Fruit fly (Drosophila melanogaster) whole organism, embryonic: Measurements from ENCODE around the gene CG42263.
A peak's percentile ranks its signal among the peaks of the same experiment; 100 is the strongest.

Experiments
- ATbp ChIP-seq: fragments of 200-800 bp; sonication (Bioruptor generic); optimal IDR thresholded peaks from 2 replicates; lab custom pipeline; 2017; ENCODE audit warnings: missing biosample characterization, mild to moderate bottlenecking, missing genetic modification characterization, missing genetic modification reagents
- Awh ChIP-seq: fragments of 200-800 bp; sonication (Bioruptor generic); IDR thresholded peaks from 2 replicates; pipeline ENCODE4, ENCODE4 v1.3.6; 2022; ENCODE audit warnings: missing biosample characterization, missing genetic modification characterization
- CG10209 ChIP-seq: fragments of 200-800 bp; sonication (Bioruptor generic); optimal IDR thresholded peaks from 3 replicates; lab custom pipeline; 2017; ENCODE audit warnings: missing biosample characterization, mild to moderate bottlenecking, missing genetic modification characterization, missing genetic modification reagents
- CG10321 ChIP-seq: fragments of 200-800 bp; sonication (Bioruptor generic); IDR thresholded peaks from 2 replicates; pipeline ENCODE4 v1.3.6; 2022; ENCODE audit warnings: missing biosample characterization, missing genetic modification characterization
- CG10462 ChIP-seq: fragments of 200-800 bp; sonication (Bioruptor generic); optimal IDR thresholded peaks from 2 replicates; lab custom pipeline; 2016; ENCODE audit warnings: missing biosample characterization, missing genetic modification characterization
- CG11247 ChIP-seq: fragments of 200-800 bp; sonication (Bioruptor generic); IDR thresholded peaks from 2 replicates; pipeline ENCODE4 v1.3.6; 2022; ENCODE audit warnings: missing biosample characterization, missing genetic modification characterization
- CG11456 ChIP-seq: fragments of 200-800 bp; sonication (Bioruptor generic); IDR thresholded peaks from 3 replicates; pipeline ENCODE4 v1.3.6; 2022; ENCODE audit warnings: missing biosample characterization, missing genetic modification characterization
- CG12236 ChIP-seq: fragments of 200-800 bp; sonication (Bioruptor generic); optimal IDR thresholded peaks from 2 replicates; lab custom pipeline; 2016; ENCODE audit warnings: missing biosample characterization, missing genetic modification characterization
- CG1233 ChIP-seq: fragments of 200-800 bp; sonication (Bioruptor generic); optimal IDR thresholded peaks from 4 replicates; lab custom pipeline; 2018; ENCODE audit warnings: missing biosample characterization, mild to moderate bottlenecking, missing genetic modification characterization
- CG15269 ChIP-seq: fragments of 200-800 bp; sonication (Bioruptor generic); optimal IDR thresholded peaks from 2 replicates; lab custom pipeline; 2018; ENCODE audit warnings: missing biosample characterization, mild to moderate bottlenecking, missing genetic modification characterization, moderate library complexity
- CG1529 ChIP-seq: fragments of 200-800 bp; sonication (Bioruptor generic); optimal IDR thresholded peaks from 3 replicates; lab custom pipeline; 2018; ENCODE audit warnings: missing biosample characterization, missing genetic modification characterization
- CG16815 ChIP-seq: fragments of 200-800 bp; sonication (Bioruptor generic); optimal IDR thresholded peaks from 3 replicates; lab custom pipeline; 2017; ENCODE audit warnings: missing biosample characterization, mild to moderate bottlenecking, missing genetic modification characterization
- CG18011 ChIP-seq: fragments of 200-800 bp; sonication (Bioruptor generic); optimal IDR thresholded peaks from 2 replicates; lab custom pipeline; 2017; ENCODE audit warnings: missing biosample characterization, missing genetic modification characterization, mild to moderate bottlenecking, moderate library complexity, missing genotype
- CG2202 ChIP-seq: fragments of 200-800 bp; sonication (Bioruptor generic); optimal IDR thresholded peaks from 2 replicates; lab custom pipeline; 2018; ENCODE audit warnings: missing biosample characterization, mild to moderate bottlenecking, missing genetic modification characterization
- CG2875 ChIP-seq: fragments of 200-800 bp; sonication (Bioruptor generic); optimal IDR thresholded peaks from 2 replicates; lab custom pipeline; 2017; ENCODE audit warnings: missing biosample characterization, mild to moderate bottlenecking, missing genetic modification characterization, missing genetic modification reagents
- CG30020 ChIP-seq: fragments of 200-800 bp; optimal IDR thresholded peaks from 2 replicates; lab custom pipeline; 2019; ENCODE audit warnings: missing biosample characterization, mild to moderate bottlenecking, missing genetic modification characterization, moderate library complexity
- CG30431 ChIP-seq: fragments of 200-800 bp; sonication (Bioruptor generic); optimal IDR thresholded peaks from 2 replicates; lab custom pipeline; 2017; ENCODE audit warnings: missing biosample characterization, missing genetic modification characterization
- CG3065 ChIP-seq: fragments of 200-800 bp; sonication (Bioruptor generic); optimal IDR thresholded peaks from 2 replicates; lab custom pipeline; 2016; ENCODE audit warnings: missing biosample characterization, missing genetic modification characterization
- CG3847 ChIP-seq: fragments of 200-800 bp; sonication (Bioruptor generic); IDR thresholded peaks from 2 replicates; pipeline ENCODE4 v1.3.6; 2022; ENCODE audit warnings: missing biosample characterization, missing genetic modification characterization
- CG5953 ChIP-seq: fragments of 200-800 bp; sonication (Bioruptor generic); IDR thresholded peaks from 2 replicates; pipeline ENCODE4 v1.3.6; 2022; ENCODE audit warnings: missing biosample characterization, missing genetic modification characterization
- CG6654 ChIP-seq: fragments of 200-800 bp; sonication (Bioruptor generic); optimal IDR thresholded peaks from 2 replicates; lab custom pipeline; 2017; ENCODE audit warnings: missing biosample characterization, mild to moderate bottlenecking, missing genetic modification characterization
- CG6689 ChIP-seq: fragments of 200-800 bp; sonication (Bioruptor generic); IDR thresholded peaks from 2 replicates; pipeline ENCODE4 v1.3.6; 2022; ENCODE audit warnings: missing biosample characterization, missing genetic modification characterization
- CG7372 ChIP-seq: fragments of 200-800 bp; sonication (Bioruptor generic); IDR thresholded peaks from 2 replicates; pipeline ENCODE4 v1.3.6; 2022; ENCODE audit warnings: missing biosample characterization, missing genetic modification characterization
- D19B ChIP-seq: fragments of 200-800 bp; sonication (Bioruptor generic); optimal IDR thresholded peaks from 2 replicates; lab custom pipeline; 2017; ENCODE audit warnings: missing biosample characterization, mild to moderate bottlenecking, missing genetic modification characterization
- Dll ChIP-seq: fragments of 200-800 bp; sonication (Bioruptor generic); IDR thresholded peaks from 4 replicates; pipeline ENCODE4 v1.3.6; 2022; ENCODE audit warnings: missing biosample characterization, missing genetic modification characterization; ENCODE audit not compliant: partially characterized antibody
- GATAe ChIP-seq: fragments of 200-800 bp; sonication (Bioruptor generic); conservative IDR thresholded peaks from 2 replicates; pipeline ENCODE4 v1.3.6; 2022; ENCODE audit warnings: missing biosample characterization, missing genetic modification characterization
- H15 ChIP-seq: fragments of 200-800 bp; sonication (Bioruptor generic); IDR thresholded peaks from 3 replicates; pipeline ENCODE4 v1.3.6; 2022; ENCODE audit warnings: missing biosample characterization, missing genetic modification characterization
- HHEX ChIP-seq: fragments of 200-800 bp; sonication (Bioruptor generic); optimal IDR thresholded peaks from 3 replicates; lab custom pipeline; 2017; ENCODE audit warnings: missing biosample characterization, mild to moderate bottlenecking, missing genetic modification characterization, missing genetic modification reagents
- Hey ChIP-seq: fragments of 200-800 bp; sonication (Bioruptor generic); optimal IDR thresholded peaks from 3 replicates; lab custom pipeline; 2018; ENCODE audit warnings: missing biosample characterization, mild to moderate bottlenecking, missing genetic modification characterization
- HmgD ChIP-seq: fragments of 200-800 bp; sonication (Bioruptor generic); optimal IDR thresholded peaks from 3 replicates; lab custom pipeline; 2016; ENCODE audit warnings: missing biosample characterization, missing genetic modification characterization
- Hmr ChIP-seq: fragments of 200-800 bp; sonication (Bioruptor generic); optimal IDR thresholded peaks from 3 replicates; lab custom pipeline; 2017; ENCODE audit warnings: mild to moderate bottlenecking, missing biosample characterization, missing genetic modification reagents, missing genetic modification characterization
- Hr78 ChIP-seq, 2 experiments: fragments of 200-800 bp in 1 of 2; fragments of >200 bp in 1 of 2; sonication (Bioruptor generic) in 1 of 2; optimal IDR thresholded peaks; 2 replicates each; lab custom pipeline; 2017 to 2019; ENCODE audit warnings: missing biosample characterization in 2 of 2, missing genetic modification characterization in 2 of 2, mild to moderate bottlenecking in 1 of 2, moderate library complexity in 1 of 2
- MTF-1 ChIP-seq: fragments of 200-800 bp; sonication (Bioruptor generic); optimal IDR thresholded peaks from 2 replicates; lab custom pipeline; 2018; ENCODE audit warnings: missing biosample characterization, mild to moderate bottlenecking, missing genetic modification characterization, borderline replicate concordance
- Ptx1 ChIP-seq: fragments of 200-800 bp; sonication (Bioruptor generic); IDR thresholded peaks from 2 replicates; pipeline ENCODE4 v1.3.6; 2022; ENCODE audit warnings: missing biosample characterization, missing genetic modification characterization
- Sox102F ChIP-seq: fragments of 200-800 bp; sonication (Bioruptor generic); optimal IDR thresholded peaks from 2 replicates; lab custom pipeline; 2018; ENCODE audit warnings: missing biosample characterization, mild to moderate bottlenecking, missing genetic modification characterization, moderate library complexity
- Vsx1 ChIP-seq: fragments of 200-800 bp; sonication (Bioruptor generic); optimal IDR thresholded peaks from 2 replicates; lab custom pipeline; 2017; ENCODE audit warnings: missing biosample characterization, mild to moderate bottlenecking, missing genetic modification characterization, missing genetic modification reagents
- ab ChIP-seq: fragments of 200-800 bp; sonication (Bioruptor generic); optimal IDR thresholded peaks from 2 replicates; lab custom pipeline; 2016; ENCODE audit warnings: missing biosample characterization, missing genetic modification characterization
- chif ChIP-seq, 2 experiments: fragments of 200-800 bp; sonication (Bioruptor generic); optimal IDR thresholded peaks; 3 replicates each; lab custom pipeline; 2016; ENCODE audit warnings: missing biosample characterization in 2 of 2, missing genetic modification characterization in 2 of 2
- dmrt11E ChIP-seq: fragments of 200-800 bp; sonication (Bioruptor generic); optimal IDR thresholded peaks from 3 replicates; lab custom pipeline; 2018; ENCODE audit warnings: missing biosample characterization, mild to moderate bottlenecking, missing genetic modification characterization, moderate library complexity
- eyg ChIP-seq: fragments of 200-800 bp; sonication (Bioruptor generic); optimal IDR thresholded peaks from 3 replicates; lab custom pipeline; 2016; ENCODE audit warnings: missing biosample characterization, missing genetic modification characterization
- fru ChIP-seq: fragments of >200 bp; optimal IDR thresholded peaks from 2 replicates; lab custom pipeline; 2017
- gfzf ChIP-seq: fragments of 200-800 bp; sonication (Bioruptor generic); optimal IDR thresholded peaks from 2 replicates; lab custom pipeline; 2016; ENCODE audit warnings: missing biosample characterization, mild to moderate bottlenecking, missing genetic modification characterization, moderate library complexity
- h ChIP-seq: fragments of >200 bp; optimal IDR thresholded peaks from 2 replicates; lab custom pipeline; 2017
- her ChIP-seq: fragments of 200-800 bp; sonication (Bioruptor generic); optimal IDR thresholded peaks from 2 replicates; lab custom pipeline; 2016; ENCODE audit warnings: missing biosample characterization, missing genetic modification characterization
- klu ChIP-seq: fragments of 200-800 bp; sonication (Bioruptor generic); IDR thresholded peaks from 2 replicates; pipeline ENCODE4 v1.3.6; 2022; ENCODE audit warnings: missing biosample characterization, missing genetic modification characterization
- ro ChIP-seq: fragments of 200-800 bp; sonication (Bioruptor generic); IDR thresholded peaks from 2 replicates; pipeline ENCODE4 v1.3.6; 2022; ENCODE audit warnings: missing biosample characterization, missing genetic modification characterization
- run ChIP-seq: fragments of 200-800 bp; sonication (Bioruptor generic); optimal IDR thresholded peaks from 3 replicates; lab custom pipeline; 2018; ENCODE audit warnings: missing biosample characterization, mild to moderate bottlenecking, missing genetic modification characterization
- sens ChIP-seq: fragments of 200-800 bp; sonication (Bioruptor generic); peaks from one replicate; lab custom pipeline; 2016; ENCODE audit warnings: missing biosample characterization, missing genetic modification characterization
- sens-2 ChIP-seq: fragments of 200-800 bp; sonication (Bioruptor generic); IDR thresholded peaks from 2 replicates; pipeline ENCODE4 v1.3.6; 2022; ENCODE audit warnings: missing biosample characterization, missing genetic modification characterization
- ssp ChIP-seq: fragments of 200-800 bp; sonication (Bioruptor generic); IDR thresholded peaks from 2 replicates; pipeline ENCODE4 v1.3.6; 2022; ENCODE audit warnings: missing biosample characterization, missing genetic modification characterization
- zf30C ChIP-seq: fragments of 200-800 bp; sonication (Bioruptor generic); optimal IDR thresholded peaks from 3 replicates; lab custom pipeline; 2018; ENCODE audit warnings: missing biosample characterization, mild to moderate bottlenecking, missing genetic modification characterization
- zfh2 ChIP-seq: fragments of 200-800 bp; sonication (Bioruptor generic); optimal IDR thresholded peaks from 2 replicates; lab custom pipeline; 2016; ENCODE audit warnings: missing biosample characterization, missing genetic modification characterization

CG42263 gene

DNA sequence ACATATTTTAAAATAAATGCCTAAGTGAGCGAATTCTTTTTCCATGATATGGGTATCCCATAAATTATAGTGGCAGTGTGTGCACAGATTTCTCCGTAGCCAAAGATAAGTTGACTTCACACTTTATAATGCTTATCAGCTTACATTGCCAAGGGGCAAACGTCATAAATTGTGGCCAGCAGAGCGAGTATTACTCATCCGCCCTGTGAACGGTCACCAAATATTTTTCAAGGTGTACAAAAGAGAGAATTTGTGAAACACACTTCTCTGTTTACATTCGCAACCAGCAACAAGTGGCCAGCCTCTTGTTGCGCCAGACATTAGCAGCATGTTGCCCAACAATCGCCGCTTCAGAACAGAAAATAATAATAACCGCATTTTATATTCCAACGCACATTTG lies 22.7 kb downstream of the CG42263 start (continued):
- no peak for TF ChIP-seq CG16815 (GFP tag; lab: Kevin White, UChicago)
- peak; percentile 5 for TF ChIP-seq CG1529 (GFP tag; lab: Kevin White, UChicago)
- no peak for TF ChIP-seq CG30431 (GFP tag; lab: Kevin White, UChicago)
- TF ChIP-seq Hr78 (GFP tag; optimal IDR thresholded peaks at IDR 0.05; lab: Kevin White, UChicago) = peak in 1 of 2 experiments; percentile 28
- TF ChIP-seq Hey (tag; lab: Kevin White, UChicago) = peak; percentile 23
- TF ChIP-seq CG11456 (GFP tag; lab: Robert Waterston, UW) = no peak
- TF ChIP-seq klu (GFP tag; lab: Robert Waterston, UW) = no peak
- no peak for TF ChIP-seq CG3065 (GFP tag; lab: Kevin White, UChicago)
- TF ChIP-seq D19B = no peak
- TF ChIP-seq zf30C (GFP tag; lab: Kevin White, UChicago) = peak; percentile 70
- TF ChIP-seq CG11247 (GFP tag; lab: Robert Waterston, UW) = no peak
- no peak for TF ChIP-seq CG10321 (GFP tag; lab: Robert Waterston, UW)
- TF ChIP-seq HmgD = no peak
- peak; percentile 66 for TF ChIP-seq ATbp (GFP tag; lab: Kevin White, UChicago)
- TF ChIP-seq Hmr (GFP tag; lab: Kevin White, UChicago) = peak; percentile 69
- no peak for TF ChIP-seq CG10462 (GFP tag; lab: Kevin White, UChicago)
- TF ChIP-seq CG10209 = peak; percentile 34
- peak; percentile 59 for TF ChIP-seq CG6689 (GFP tag; lab: Robert Waterston, UW)
- TF ChIP-seq ab (GFP tag; lab: Kevin White, UChicago) = no peak
- TF ChIP-seq CG7372 (GFP tag; lab: Robert Waterston, UW) = peak; percentile 78
- TF ChIP-seq sens-2 = peak; percentile 77
- no peak for TF ChIP-seq H15 (GFP tag; lab: Robert Waterston, UW)
- no peak for TF ChIP-seq fru
- peak; percentile 85 for TF ChIP-seq sens (GFP tag; lab: Kevin White, UChicago)
- peak; percentile 26 for TF ChIP-seq CG2875 (GFP tag; lab: Kevin White, UChicago)
- TF ChIP-seq Dll (GFP tag; lab: Robert Waterston, UW) = no peak
- TF ChIP-seq CG15269 (tag; lab: Kevin White, UChicago) = peak; percentile 44
- no peak for TF ChIP-seq chif (GFP tag; optimal IDR thresholded peaks at IDR 0.05; lab: Kevin White, UChicago)
- no peak for TF ChIP-seq zfh2 (GFP tag; lab: Kevin White, UChicago)
- no peak for TF ChIP-seq CG5953
- TF ChIP-seq CG30020 (tag; lab: Kevin White, UChicago) = no peak
- TF ChIP-seq her (GFP tag; lab: Kevin White, UChicago) = peak; percentile 19
- no peak for TF ChIP-seq CG6654 (GFP tag; lab: Kevin White, UChicago)
- no peak for TF ChIP-seq ro
- no peak for TF ChIP-seq CG3847
- no peak for TF ChIP-seq Ptx1 (GFP tag; lab: Robert Waterston, UW)
- 0 out of 2 replicates have a peak, but pooled peaks have one; percentile 33 for TF ChIP-seq GATAe
- peak; percentile 52 for TF ChIP-seq HHEX (GFP tag; lab: Kevin White, UChicago)
- TF ChIP-seq Sox102F = no peak
- TF ChIP-seq MTF-1 = peak; percentile 27
- no peak for TF ChIP-seq CG12236 (GFP tag; lab: Kevin White, UChicago)
- TF ChIP-seq gfzf (GFP tag; lab: Kevin White, UChicago) = no peak
- TF ChIP-seq h (lab: Kevin White, UChicago) = no peak
- TF ChIP-seq run (tag; lab: Kevin White, UChicago) = peak; percentile 39
- peak; percentile 48; the same call in 1 of the 2 replicates for TF ChIP-seq Awh (GFP tag; lab: Robert Waterston, UW)
- TF ChIP-seq ssp (GFP tag; lab: Robert Waterston, UW) = no peak
- TF ChIP-seq CG2202 (tag; lab: Kevin White, UChicago) = peak; percentile 29
- peak; percentile 59 for TF ChIP-seq Vsx1 (GFP tag; lab: Kevin White, UChicago)
- peak; percentile 8 for TF ChIP-seq CG1233 (GFP tag; lab: Kevin White, UChicago)
- no peak for TF ChIP-seq dmrt11E (tag; lab: Kevin White, UChicago)
- peak; percentile 25 for TF ChIP-seq CG18011 (GFP tag; lab: Kevin White, UChicago)
- TF ChIP-seq eyg (GFP tag; lab: Kevin White, UChicago) = peak; percentile 0
